Worm (Caenorhabditis elegans) whole organism, L4 larva: ENCODE results near the gene W04H10.6.
"Not testable (repeated sequence)": the region's sequence is repeated elsewhere in the genome, so short reads cannot be mapped to it uniquely, and the experiment has no call there.

Source experiments
- ama-1 ChIP-seq: fragments of 150-350 bp; optimal IDR thresholded peaks from 2 replicates; lab custom pipeline; 2014; ENCODE audit warnings: inconsistent platforms, mixed read lengths
- ceh-82 ChIP-seq: sonication (generic microtip); optimal IDR thresholded peaks from 2 replicates; lab custom pipeline; 2017; ENCODE audit warnings: missing biosample characterization, missing genetic modification characterization
- ces-1 ChIP-seq: fragments of 150-350 bp; sonication (generic microtip); optimal IDR thresholded peaks from 4 replicates; lab custom pipeline; 2014; ENCODE audit warnings: missing biosample characterization, missing genetic modification reagents, missing genetic modification characterization
- cey-2 ChIP-seq: sonication (generic microtip); optimal IDR thresholded peaks from 3 replicates; lab custom pipeline; 2017; ENCODE audit warnings: missing genetic modification characterization, mild to moderate bottlenecking, missing compliant biosample characterization, antibody characterized with exemption, borderline replicate concordance; ENCODE audit not compliant: insufficient read depth
- duxl-1 ChIP-seq: sonication (generic microtip); optimal IDR thresholded peaks from 2 replicates; lab custom pipeline; 2016; ENCODE audit warnings: mild to moderate bottlenecking, missing genetic modification characterization, moderate library complexity, missing compliant biosample characterization; ENCODE audit not compliant: poor library complexity
- egl-27 ChIP-seq: sonication (generic microtip); optimal IDR thresholded peaks from 3 replicates; lab custom pipeline; 2017; ENCODE audit warnings: missing biosample characterization, missing genetic modification reagents, missing genetic modification characterization
- fos-1 ChIP-seq: fragments of 150-350 bp; optimal IDR thresholded peaks from 2 replicates; lab custom pipeline; 2014; ENCODE audit warnings: missing biosample characterization, missing genetic modification characterization
- mxl-2 ChIP-seq: fragments of 200-800 bp; sonication (Bioruptor generic); conservative IDR thresholded peaks from 2 replicates; pipeline ENCODE4 v1.3.6; 2022; ENCODE audit warnings: missing genetic modification reagents, missing genetic modification characterization, missing compliant biosample characterization
- nhr-25 ChIP-seq: sonication (generic microtip); optimal IDR thresholded peaks from 2 replicates; lab custom pipeline; 2017; ENCODE audit warnings: missing genetic modification characterization, mild to moderate bottlenecking, missing compliant biosample characterization, antibody characterized with exemption, moderate library complexity, borderline replicate concordance; ENCODE audit not compliant: insufficient read depth
- nhr-76 ChIP-seq: fragments of 150-350 bp; optimal IDR thresholded peaks from 2 replicates; lab custom pipeline; 2014; ENCODE audit warnings: missing biosample characterization, missing genetic modification characterization
- zfp-3 ChIP-seq: fragments of 200-800 bp; sonication (Bioruptor generic); conservative IDR thresholded peaks from 2 replicates; pipeline ENCODE4 v1.3.6; 2022; ENCODE audit warnings: missing genetic modification reagents, missing genetic modification characterization, missing compliant biosample characterization

- TF ChIP-seq ceh-82 (tag; lab: Kevin White, UChicago); ces-1; fos-1 (tag; lab: Kevin White, UChicago); nhr-25 (tag; lab: Kevin White, UChicago); cey-2 (tag; lab: Kevin White, UChicago); ama-1 (lab: Kevin White, UChicago); mxl-2 (GFP tag; lab: Robert Waterston, UW); zfp-3 (GFP tag; lab: Robert Waterston, UW); egl-27 (tag; lab: Kevin White, UChicago); nhr-76 (tag; lab: Kevin White, UChicago); duxl-1: not testable (repeated sequence)
These were observed 24.3 kb upstream of the W04H10.6 start for ce11 chrII:632545-632944.
